Fruit fly (Drosophila melanogaster): ENCODE data around the gene strat.
A peak's percentile ranks its signal among the peaks of the same experiment; 100 is the strongest.

The strat gene

dm6 chr2L:8292159-8292887 is 27.8 kb upstream of the strat start (continued):
- peak; percentile 96 for TF ChIP-seq lilli (GFP tag; optimal IDR thresholded peaks at IDR 0.05)
- no peak for TF ChIP-seq CG13287 (GFP tag; IDR thresholded peaks at IDR 0.05; ENCODE audit: partially characterized antibody)
- TF ChIP-seq da (GFP tag; optimal IDR thresholded peaks at IDR 0.05) = peak; percentile 81
- peak; percentile 90 for TF ChIP-seq MBD-R2 (GFP tag; IDR thresholded peaks at IDR 0.05)
- TF ChIP-seq wek (GFP tag; optimal IDR thresholded peaks at IDR 0.05) = peak; percentile 85
- peak; percentile 83; the same call in 1 of the 2 replicates for TF ChIP-seq aop (GFP tag; IDR thresholded peaks at IDR 0.05)
- peak; percentile 79 for TF ChIP-seq sima (GFP tag; optimal IDR thresholded peaks at IDR 0.05)
- peak; percentile 93 for TF ChIP-seq CG4854 (GFP tag; optimal IDR thresholded peaks at IDR 0.05)
- peak; percentile 98 for TF ChIP-seq CG32532 (GFP tag; IDR thresholded peaks at IDR 0.05)
- no peak for TF ChIP-seq inv (GFP tag; IDR thresholded peaks at IDR 0.05; ENCODE audit: partially characterized antibody)
- peak in 1 of 2 experiments; percentile 95 for TF ChIP-seq Hr78 (GFP tag; optimal IDR thresholded peaks at IDR 0.05)
- TF ChIP-seq CG7372 (GFP tag; IDR thresholded peaks at IDR 0.05) = peak; percentile 95
- peak; percentile 96 for TF ChIP-seq Blimp-1 (GFP tag; optimal IDR thresholded peaks at IDR 0.05)
- no peak for TF ChIP-seq unc-4 (GFP tag; IDR thresholded peaks at IDR 0.05; ENCODE audit: partially characterized antibody)
- TF ChIP-seq croc (GFP tag; conservative IDR thresholded peaks at IDR 0.05) = peak; percentile 95
- peak in 1 of 2 experiments; percentile 63 for TF ChIP-seq crp (GFP tag; optimal IDR thresholded peaks at IDR 0.05)
- peak; percentile 98 for TF ChIP-seq dysf (GFP tag; IDR thresholded peaks at IDR 0.05)
- 0 out of 4 replicates have a peak, but pooled peaks have one; percentile 59 for TF ChIP-seq chinmo (GFP tag; IDR thresholded peaks at IDR 0.05; ENCODE audit: partially characterized antibody)
- TF ChIP-seq CG11560 (tag; IDR thresholded peaks at IDR 0.05) = peak; percentile 89
- TF ChIP-seq CG12071 (GFP tag; optimal IDR thresholded peaks at IDR 0.05) = peak; percentile 93
- TF ChIP-seq CG11723 (GFP tag; optimal IDR thresholded peaks at IDR 0.05) = peak; percentile 92
- peak in 1 of 2 experiments; percentile 97 for TF ChIP-seq bsh (GFP tag; optimal IDR thresholded peaks at IDR 0.05)
- peak; percentile 87 for TF ChIP-seq GATAe (GFP tag; conservative IDR thresholded peaks at IDR 0.05)
- peak; percentile 97 for TF ChIP-seq CG6689 (GFP tag; IDR thresholded peaks at IDR 0.05)
- TF ChIP-seq NC2α (GFP tag; optimal IDR thresholded peaks at IDR 0.05) = peak; percentile 84
- peak; percentile 95 for TF ChIP-seq tin (GFP tag; optimal IDR thresholded peaks at IDR 0.05)
- TF ChIP-seq Myb (GFP tag; optimal IDR thresholded peaks at IDR 0.05) = peak; percentile 79
- TF ChIP-seq dmrt99B (tag; optimal IDR thresholded peaks at IDR 0.05) = peak; percentile 97
- no peak for TF ChIP-seq HLH4C (GFP tag; IDR thresholded peaks at IDR 0.05; ENCODE audit: partially characterized antibody)
- TF ChIP-seq ken (GFP tag; IDR thresholded peaks at IDR 0.05) = peak; percentile 96
- TF ChIP-seq Oaz (GFP tag; IDR thresholded peaks at IDR 0.05) = peak; percentile 90
- peak; percentile 93 for TF ChIP-seq CG6272 (GFP tag; IDR thresholded peaks at IDR 0.05)
- TF ChIP-seq en (GFP tag; optimal IDR thresholded peaks at IDR 0.05) = peak; percentile 93
- peak; percentile 95 for TF ChIP-seq sisA (GFP tag; IDR thresholded peaks at IDR 0.05)
- peak; percentile 94 for TF ChIP-seq CG18619 (GFP tag; optimal IDR thresholded peaks at IDR 0.05)
- peak; percentile 32 for TF ChIP-seq lbe (GFP tag; optimal IDR thresholded peaks at IDR 0.05)
- TF ChIP-seq gt (GFP tag; IDR thresholded peaks at IDR 0.05) = peak; percentile 83
- peak; percentile 98 for TF ChIP-seq CG2712 (tag; optimal IDR thresholded peaks at IDR 0.05)
- peak; percentile 81 for TF ChIP-seq CG30020 (tag; optimal IDR thresholded peaks at IDR 0.05)
- TF ChIP-seq insv (GFP tag; optimal IDR thresholded peaks at IDR 0.05) = peak; percentile 42 to 77
- TF ChIP-seq kni (GFP tag; optimal IDR thresholded peaks at IDR 0.05) = peak; percentile 95
- TF ChIP-seq Asciz (GFP tag; optimal IDR thresholded peaks at IDR 0.05) = peak; percentile 96
- TF ChIP-seq Hmx (GFP tag; optimal IDR thresholded peaks at IDR 0.05) = peak; percentile 89
- TF ChIP-seq Abd-B (GFP tag; optimal IDR thresholded peaks at IDR 0.05) = peak; percentile 87
- peak; percentile 93 for TF ChIP-seq bowl (GFP tag; IDR thresholded peaks at IDR 0.05)
- TF ChIP-seq ind (GFP tag; optimal IDR thresholded peaks at IDR 0.05) = peak; percentile 95
- peak; percentile 10 for TF ChIP-seq Dp (GFP tag; optimal IDR thresholded peaks at IDR 0.05)
- TF ChIP-seq her (GFP tag; optimal IDR thresholded peaks at IDR 0.05) = peak; percentile 87

Measured in whole organism, embryonic.